Fruit fly (Drosophila melanogaster) whole organism, embryonic: Measurements from ENCODE around the gene Zw.

Experiments used
- B-H1 ChIP-seq: fragments of 200-800 bp; sonication (Bioruptor generic); IDR thresholded peaks from 3 replicates; pipeline ENCODE4 v1.3.6; 2022; ENCODE audit warnings: missing biosample characterization, missing genetic modification characterization
- BEAF-32 ChIP-seq: fragments of 200-800 bp; sonication (Bioruptor generic); optimal IDR thresholded peaks from 3 replicates; lab custom pipeline; 2017; ENCODE audit warnings: missing biosample characterization, missing genetic modification characterization, mild to moderate bottlenecking, moderate library complexity, missing genetic modification reagents
- CG10431 ChIP-seq: fragments of 200-800 bp; sonication (Bioruptor generic); optimal IDR thresholded peaks from 3 replicates; lab custom pipeline; 2018; ENCODE audit warnings: missing biosample characterization, mild to moderate bottlenecking, missing genetic modification characterization
- CG1233 ChIP-seq: fragments of 200-800 bp; sonication (Bioruptor generic); optimal IDR thresholded peaks from 4 replicates; lab custom pipeline; 2018; ENCODE audit warnings: missing biosample characterization, mild to moderate bottlenecking, missing genetic modification characterization
- CG12659 ChIP-seq: fragments of 200-800 bp; sonication (Bioruptor generic); optimal IDR thresholded peaks from 3 replicates; lab custom pipeline; 2017; ENCODE audit warnings: mild to moderate bottlenecking, missing biosample characterization, missing genetic modification reagents, missing genetic modification characterization
- CG15514 ChIP-seq: fragments of 200-800 bp; sonication (Bioruptor generic); optimal IDR thresholded peaks from 3 replicates; lab custom pipeline; 2017; ENCODE audit warnings: missing biosample characterization, missing genetic modification characterization, mild to moderate bottlenecking, moderate library complexity, missing genetic modification reagents
- CG17829 ChIP-seq: fragments of 200-800 bp; optimal IDR thresholded peaks from 2 replicates; lab custom pipeline; 2019; ENCODE audit warnings: missing biosample characterization, mild to moderate bottlenecking, missing genetic modification characterization, moderate library complexity
- CG18599 ChIP-seq: fragments of 200-800 bp; sonication (Bioruptor generic); optimal IDR thresholded peaks from 3 replicates; lab custom pipeline; 2017; ENCODE audit warnings: missing biosample characterization, missing genetic modification characterization, mild to moderate bottlenecking, moderate library complexity, missing genetic modification reagents
- CG30403 ChIP-seq: fragments of 200-800 bp; sonication (Bioruptor generic); optimal IDR thresholded peaks from 3 replicates; lab custom pipeline; 2016; ENCODE audit warnings: missing biosample characterization, missing genetic modification characterization
- CG4360 ChIP-seq: fragments of 200-800 bp; sonication (Bioruptor generic); IDR thresholded peaks from 2 replicates; pipeline ENCODE4 v1.3.6; 2022; ENCODE audit warnings: missing biosample characterization, missing genetic modification characterization
- CG4854 ChIP-seq: fragments of 200-800 bp; sonication (Bioruptor generic); optimal IDR thresholded peaks from 2 replicates; lab custom pipeline; 2016; ENCODE audit warnings: missing biosample characterization, missing genetic modification characterization, inconsistent platforms
- CG6175 ChIP-seq: fragments of 200-800 bp; sonication (Bioruptor generic); IDR thresholded peaks from 3 replicates; pipeline ENCODE4 v1.3.6; 2022; ENCODE audit warnings: missing biosample characterization, missing genetic modification characterization
- CG6854 ChIP-seq: fragments of 200-800 bp; sonication (Bioruptor generic); optimal IDR thresholded peaks from 3 replicates; lab custom pipeline; 2017; ENCODE audit warnings: missing biosample characterization, mild to moderate bottlenecking, missing genetic modification characterization
- CG7786 ChIP-seq: fragments of 200-800 bp; sonication (Bioruptor generic); optimal IDR thresholded peaks from 2 replicates; lab custom pipeline; 2016; ENCODE audit warnings: missing biosample characterization, missing genetic modification characterization
- CG7963 ChIP-seq: fragments of 200-800 bp; sonication (Bioruptor generic); IDR thresholded peaks from 3 replicates; pipeline ENCODE4 v1.3.6; 2022; ENCODE audit warnings: missing biosample characterization, missing genetic modification characterization; ENCODE audit not compliant: partially characterized antibody
- CG8290 ChIP-seq, 3 experiments: fragments of 200-800 bp; sonication (Bioruptor generic); optimal IDR thresholded peaks; 2 replicates each; lab custom pipeline; 2016 to 2019; ENCODE audit warnings: missing biosample characterization in 3 of 3, missing genetic modification characterization in 3 of 3, mild to moderate bottlenecking in 2 of 3, moderate library complexity in 1 of 3
- CG8924 ChIP-seq: fragments of 200-800 bp; optimal IDR thresholded peaks from 3 replicates; lab custom pipeline; 2019; ENCODE audit warnings: missing biosample characterization, mild to moderate bottlenecking, missing genetic modification characterization, moderate library complexity
- CHES-1-like ChIP-seq: fragments of 200-800 bp; sonication (Bioruptor generic); optimal IDR thresholded peaks from 2 replicates; lab custom pipeline; 2016; ENCODE audit warnings: missing biosample characterization, missing genetic modification characterization
- CkIIα-i1 ChIP-seq: fragments of 200-800 bp; sonication (Bioruptor generic); IDR thresholded peaks from 2 replicates; pipeline ENCODE4 v1.3.6; 2022; ENCODE audit warnings: missing biosample characterization, missing genetic modification characterization
- Deaf1 ChIP-seq: fragments of 200-800 bp; optimal IDR thresholded peaks from 3 replicates; lab custom pipeline; 2019; ENCODE audit warnings: missing biosample characterization, mild to moderate bottlenecking, missing genetic modification characterization, moderate library complexity
- Dll ChIP-seq: fragments of 200-800 bp; sonication (Bioruptor generic); IDR thresholded peaks from 4 replicates; pipeline ENCODE4 v1.3.6; 2022; ENCODE audit warnings: missing biosample characterization, missing genetic modification characterization; ENCODE audit not compliant: partially characterized antibody
- Dref ChIP-seq: fragments of 200-800 bp; sonication (Bioruptor generic); IDR thresholded peaks from 2 replicates; pipeline ENCODE4 v1.3.6; 2022; ENCODE audit warnings: missing biosample characterization, missing genetic modification characterization
- Ets97D ChIP-seq: fragments of 200-800 bp; sonication (Bioruptor generic); optimal IDR thresholded peaks from 3 replicates; lab custom pipeline; 2016; ENCODE audit warnings: missing biosample characterization, missing genetic modification characterization
- HLHmδ ChIP-seq: fragments of 200-800 bp; sonication (Bioruptor generic); optimal IDR thresholded peaks from 2 replicates; lab custom pipeline; 2018; ENCODE audit warnings: missing biosample characterization, mild to moderate bottlenecking, missing genetic modification characterization, moderate library complexity
- Hey ChIP-seq: fragments of 200-800 bp; sonication (Bioruptor generic); optimal IDR thresholded peaks from 3 replicates; lab custom pipeline; 2018; ENCODE audit warnings: missing biosample characterization, mild to moderate bottlenecking, missing genetic modification characterization
- Jarid2 ChIP-seq: fragments of 200-800 bp; sonication (Bioruptor generic); optimal IDR thresholded peaks from 3 replicates; lab custom pipeline; 2017; ENCODE audit warnings: mild to moderate bottlenecking, missing biosample characterization, missing genetic modification reagents, missing genetic modification characterization
- Mrtf ChIP-seq: fragments of 200-800 bp; sonication (Bioruptor generic); IDR thresholded peaks from 3 replicates; pipeline ENCODE4 v1.3.6; 2022; ENCODE audit warnings: missing biosample characterization, missing genetic modification characterization
- Nf-YC ChIP-seq: fragments of 200-800 bp; optimal IDR thresholded peaks from 3 replicates; lab custom pipeline; 2019; ENCODE audit warnings: missing biosample characterization, mild to moderate bottlenecking, missing genetic modification characterization, moderate library complexity
- Oaz ChIP-seq: fragments of 200-800 bp; sonication (Bioruptor generic); IDR thresholded peaks from 2 replicates; pipeline ENCODE4 v1.3.6; 2022; ENCODE audit warnings: missing biosample characterization, missing genetic modification characterization
- Tbp ChIP-seq: fragments of >200 bp; optimal IDR thresholded peaks from 2 replicates; lab custom pipeline; 2018; ENCODE audit warnings: missing biosample characterization, missing genetic modification characterization
- aop ChIP-seq: fragments of 200-800 bp; sonication (Bioruptor generic); IDR thresholded peaks from 2 replicates; pipeline ENCODE4 v1.3.6; 2022; ENCODE audit warnings: missing biosample characterization, missing genetic modification characterization
- ase ChIP-seq: fragments of 200-800 bp; sonication (Bioruptor generic); IDR thresholded peaks from 3 replicates; pipeline ENCODE4 v1.3.6; 2022; ENCODE audit warnings: missing biosample characterization, missing genetic modification characterization
- bcd ChIP-seq: fragments of 200-800 bp; sonication (Bioruptor generic); optimal IDR thresholded peaks from 2 replicates; lab custom pipeline; 2017; ENCODE audit warnings: missing biosample characterization, mild to moderate bottlenecking, missing genetic modification characterization
- cg ChIP-seq: fragments of 200-800 bp; sonication (Bioruptor generic); optimal IDR thresholded peaks from 3 replicates; lab custom pipeline; 2019; ENCODE audit warnings: missing biosample characterization, mild to moderate bottlenecking, missing genetic modification characterization, moderate library complexity
- chm ChIP-seq: fragments of 200-800 bp; sonication (Bioruptor generic); IDR thresholded peaks from 2 replicates; pipeline ENCODE4 v1.3.6; 2022; ENCODE audit warnings: missing biosample characterization, missing genetic modification characterization
- emc ChIP-seq: fragments of 200-800 bp; sonication (Bioruptor generic); optimal IDR thresholded peaks from 2 replicates; lab custom pipeline; 2016; ENCODE audit warnings: missing biosample characterization, missing genetic modification characterization
- eyg ChIP-seq: fragments of 200-800 bp; sonication (Bioruptor generic); optimal IDR thresholded peaks from 3 replicates; lab custom pipeline; 2016; ENCODE audit warnings: missing biosample characterization, missing genetic modification characterization
- gfzf ChIP-seq: fragments of 200-800 bp; sonication (Bioruptor generic); optimal IDR thresholded peaks from 2 replicates; lab custom pipeline; 2016; ENCODE audit warnings: missing biosample characterization, mild to moderate bottlenecking, missing genetic modification characterization, moderate library complexity
- her ChIP-seq: fragments of 200-800 bp; sonication (Bioruptor generic); optimal IDR thresholded peaks from 2 replicates; lab custom pipeline; 2016; ENCODE audit warnings: missing biosample characterization, missing genetic modification characterization
- kni ChIP-seq: fragments of 200-800 bp; sonication (Bioruptor generic); optimal IDR thresholded peaks from 3 replicates; lab custom pipeline; 2017; ENCODE audit warnings: mild to moderate bottlenecking, missing biosample characterization, missing genetic modification reagents, missing genetic modification characterization
- nau ChIP-seq: fragments of 200-800 bp; sonication (Bioruptor generic); optimal IDR thresholded peaks from 3 replicates; lab custom pipeline; 2017; ENCODE audit warnings: missing biosample characterization, mild to moderate bottlenecking, missing genetic modification characterization, missing genetic modification reagents
- pita ChIP-seq: fragments of 200-800 bp; sonication (Bioruptor generic); optimal IDR thresholded peaks from 2 replicates; lab custom pipeline; 2017; ENCODE audit warnings: missing biosample characterization, mild to moderate bottlenecking, missing genetic modification characterization
- pzg ChIP-seq: fragments of 200-800 bp; sonication (Bioruptor generic); optimal IDR thresholded peaks from 3 replicates; lab custom pipeline; 2018; ENCODE audit warnings: missing biosample characterization, mild to moderate bottlenecking, missing genetic modification characterization, moderate library complexity
- repo ChIP-seq: fragments of 200-800 bp; sonication (Bioruptor generic); optimal IDR thresholded peaks from 2 replicates; lab custom pipeline; 2016; ENCODE audit warnings: missing biosample characterization, missing genetic modification characterization
- seq ChIP-seq: fragments of 200-800 bp; sonication (Bioruptor generic); IDR thresholded peaks from 2 replicates; pipeline ENCODE4 v1.3.6; 2022; ENCODE audit warnings: missing biosample characterization, missing genetic modification characterization
- unpg ChIP-seq: fragments of 200-800 bp; sonication (Bioruptor generic); optimal IDR thresholded peaks from 3 replicates; lab custom pipeline; 2018; ENCODE audit warnings: missing biosample characterization, mild to moderate bottlenecking, missing genetic modification characterization, moderate library complexity
- vvl ChIP-seq: fragments of 200-800 bp; sonication (Bioruptor generic); IDR thresholded peaks from 2 replicates; pipeline ENCODE4 v1.3.6; 2022; ENCODE audit warnings: missing biosample characterization, missing genetic modification characterization
- wor ChIP-seq: fragments of 200-800 bp; sonication (Bioruptor generic); IDR thresholded peaks from 2 replicates; pipeline ENCODE4 v1.3.6; 2022; ENCODE audit warnings: missing biosample characterization, missing genetic modification characterization

Gene Zw

dm6 chrX:19637434-19638327 lies 29.4 kb upstream of the Zw start (continued):
- TF ChIP-seq CG17829 (no peak), CG6854 (GFP tag; lab: Kevin White, UChicago) (no peak), seq (GFP tag; lab: Robert Waterston, UW) (no peak), BEAF-32 (GFP tag; lab: Kevin White, UChicago) (no peak), CG30403 (no peak), nau (no peak), bcd (GFP tag; lab: Kevin White, UChicago) (no peak), Mrtf (GFP tag; lab: Robert Waterston, UW) (no peak), CHES-1-like (GFP tag; lab: Kevin White, UChicago) (no peak), CG8290 (GFP tag; optimal IDR thresholded peaks at IDR 0.05; lab: Kevin White, UChicago) (no peak), CG8290 (tag; optimal IDR thresholded peaks at IDR 0.05; lab: Kevin White, UChicago) (no peak), ase (GFP tag; lab: Robert Waterston, UW) (no peak), emc (GFP tag; lab: Kevin White, UChicago) (no peak), Tbp (GFP tag; lab: Kevin White, UChicago) (peak; percentile 47), Hey (tag; lab: Kevin White, UChicago) (no peak), CG7963 (GFP tag; lab: Robert Waterston, UW) (no peak), Dll (GFP tag; lab: Robert Waterston, UW) (0 out of 4 replicates have a peak, but pooled peaks have one; percentile 15), CG18599 (GFP tag; lab: Kevin White, UChicago) (peak; percentile 4), CG4854 (GFP tag; lab: Kevin White, UChicago) (no peak), CG4360 (peak; percentile 57), cg (GFP tag; lab: Kevin White, UChicago) (peak; percentile 96), aop (no peak), Oaz (GFP tag; lab: Robert Waterston, UW) (no peak), CG7786 (GFP tag; lab: Kevin White, UChicago) (no peak), CG10431 (GFP tag; lab: Kevin White, UChicago) (no peak), eyg (no peak), Jarid2 (no peak), chm (GFP tag; lab: Robert Waterston, UW) (0 out of 2 replicates have a peak, but pooled peaks have one; percentile 8), Deaf1 (tag; lab: Kevin White, UChicago) (peak; percentile 62), CG8924 (tag; lab: Kevin White, UChicago) (no peak), repo (GFP tag; lab: Kevin White, UChicago) (no peak), CG1233 (GFP tag; lab: Kevin White, UChicago) (no peak), gfzf (GFP tag; lab: Kevin White, UChicago) (no peak), CG6175 (GFP tag; lab: Robert Waterston, UW) (0 out of 3 replicates have a peak, but pooled peaks have one; percentile 6), HLHmδ (GFP tag; lab: Kevin White, UChicago) (peak; percentile 57)

- TF ChIP-seq pzg (peak; percentile 81), CkIIα-i1 (GFP tag; lab: Robert Waterston, UW) (no peak), kni (peak; percentile 2), Mrtf (GFP tag; lab: Robert Waterston, UW) (no peak), vvl (GFP tag; lab: Robert Waterston, UW) (peak; percentile 49; the same call in 1 of the 2 replicates), her (no peak), wor (GFP tag; lab: Robert Waterston, UW) (no peak), CG15514 (GFP tag; lab: Kevin White, UChicago) (peak; percentile 36), pita (GFP tag; lab: Kevin White, UChicago) (peak; percentile 79), Nf-YC (tag; lab: Kevin White, UChicago) (no peak), Dref (GFP tag; lab: Robert Waterston, UW) (peak; percentile 51), CG12659 (peak; percentile 28), Ets97D (GFP tag; lab: Kevin White, UChicago) (peak; percentile 37), unpg (GFP tag; lab: Kevin White, UChicago) (no peak), B-H1 (GFP tag; lab: Robert Waterston, UW) (no peak)
Observed at dm6 chrX:19638328-19638940, 28.6 kb upstream of the Zw start, which contains the start of gene Rcd-1. Rcd-1 (plus strand) TSS chrX:19638767.
